Worm (Caenorhabditis elegans): ENCODE measurements around the gene Y102A11A.1.

Gene Y102A11A.1

ce11 chrX:2045603-2046002 lies 6.0 kb upstream of the Y102A11A.1 start:
- TF ChIP-seq ces-1 (GFP tag; optimal IDR thresholded peaks at IDR 0.05) = peak; percentile 84
- TF ChIP-seq hlh-1 (tag; optimal IDR thresholded peaks at IDR 0.05) = no peak

- TF ChIP-seq nhr-28 (tag; optimal IDR thresholded peaks at IDR 0.05) (no peak), bed-3 (GFP tag; optimal IDR thresholded peaks at IDR 0.05) (no peak), cnd-1 (tag; optimal IDR thresholded peaks at IDR 0.05) (peak; percentile 54), sem-2 (GFP tag; optimal IDR thresholded peaks at IDR 0.05) (no peak), ceh-83 (GFP tag; optimal IDR thresholded peaks at IDR 0.05) (no peak), nhr-76 (tag; optimal IDR thresholded peaks at IDR 0.05) (no peak), drap-1 (GFP tag; optimal IDR thresholded peaks at IDR 0.05) (no peak), flh-1 (GFP tag; optimal IDR thresholded peaks at IDR 0.05) (no peak), mep-1 (tag; optimal IDR thresholded peaks at IDR 0.05) (no peak), nhr-12 (tag; optimal IDR thresholded peaks at IDR 0.05) (no peak), hlh-1 (tag; optimal IDR thresholded peaks at IDR 0.05) (peak; percentile 1), unc-39 (tag; optimal IDR thresholded peaks at IDR 0.05) (no peak), ztf-11 (tag; optimal IDR thresholded peaks at IDR 0.05) (no peak), mls-2 (tag; optimal IDR thresholded peaks at IDR 0.05) (peak; percentile 37), snpc-4 (tag; optimal IDR thresholded peaks at IDR 0.05) (no peak), elt-3 (tag; optimal IDR thresholded peaks at IDR 0.05) (no peak), tbx-8 (GFP tag; optimal IDR thresholded peaks at IDR 0.05) (no peak), nhr-2 (tag; optimal IDR thresholded peaks at IDR 0.05) (peak; percentile 81), lin-13 (tag; optimal IDR thresholded peaks at IDR 0.05) (peak; percentile 11), mab-5 (tag; optimal IDR thresholded peaks at IDR 0.05) (peak; percentile 82), sptf-1 (tag; optimal IDR thresholded peaks at IDR 0.05) (peak; percentile 39), M03D4.4 (tag; optimal IDR thresholded peaks at IDR 0.05) (no peak), nhr-237 (tag; optimal IDR thresholded peaks at IDR 0.05) (no peak), elt-1 (tag; optimal IDR thresholded peaks at IDR 0.05; ENCODE audit: borderline replicate concordance, insufficient read depth) (no peak), zip-8 (tag; optimal IDR thresholded peaks at IDR 0.05) (no peak), ceh-43 (GFP tag; optimal IDR thresholded peaks at IDR 0.05) (no peak), ham-2 (GFP tag; optimal IDR thresholded peaks at IDR 0.05) (peak; percentile 37), ces-1 (GFP tag; optimal IDR thresholded peaks at IDR 0.05) (peak; percentile 12), unc-62 (GFP tag; optimal IDR thresholded peaks at IDR 0.05) (peak; percentile 99), lin-32 (GFP tag; optimal IDR thresholded peaks at IDR 0.05) (peak; percentile 20)
These were observed 5.4 kb upstream of the Y102A11A.1 start, which contains the start of gene igcm-4 for ce11 chrX:2046124-2046722. TSS of gene igcm-4 (minus strand) at chrX:2046360.

ce11 chrX:2047208-2047946 lies 4.2 kb upstream of the Y102A11A.1 start:
- TF ChIP-seq unc-62 (GFP tag; optimal IDR thresholded peaks at IDR 0.05) (peak; percentile 68), ceh-83 (GFP tag; optimal IDR thresholded peaks at IDR 0.05) (no peak), nhr-2 (tag; optimal IDR thresholded peaks at IDR 0.05) (peak; percentile 48), nhr-12 (tag; optimal IDR thresholded peaks at IDR 0.05) (no peak), pha-4 (tag; optimal IDR thresholded peaks at IDR 0.05) (peak; percentile 78)

- TF ChIP-seq mab-5 (tag; optimal IDR thresholded peaks at IDR 0.05) (no peak), unc-39 (tag; optimal IDR thresholded peaks at IDR 0.05) (no peak), unc-62 (GFP tag; optimal IDR thresholded peaks at IDR 0.05) (no peak), hlh-1 (tag; optimal IDR thresholded peaks at IDR 0.05) (no peak), ces-1 (GFP tag; optimal IDR thresholded peaks at IDR 0.05) (peak; percentile 88), ham-2 (GFP tag; optimal IDR thresholded peaks at IDR 0.05) (no peak), bed-3 (GFP tag; optimal IDR thresholded peaks at IDR 0.05) (no peak), mls-2 (tag; optimal IDR thresholded peaks at IDR 0.05) (no peak), cnd-1 (tag; optimal IDR thresholded peaks at IDR 0.05) (peak; percentile 76), nhr-28 (tag; optimal IDR thresholded peaks at IDR 0.05) (no peak), lin-32 (GFP tag; optimal IDR thresholded peaks at IDR 0.05) (peak; percentile 90), mep-1 (tag; optimal IDR thresholded peaks at IDR 0.05) (peak; percentile 11), lin-13 (tag; optimal IDR thresholded peaks at IDR 0.05) (no peak), elt-3 (tag; optimal IDR thresholded peaks at IDR 0.05) (no peak)
These were observed 2.7 kb upstream of the Y102A11A.1 start for ce11 chrX:2048865-2049405.

Data from whole organism, mixed stage, embryonic.